Fruit fly (Drosophila melanogaster): ENCODE data around the gene Kif19A.

DNA sequence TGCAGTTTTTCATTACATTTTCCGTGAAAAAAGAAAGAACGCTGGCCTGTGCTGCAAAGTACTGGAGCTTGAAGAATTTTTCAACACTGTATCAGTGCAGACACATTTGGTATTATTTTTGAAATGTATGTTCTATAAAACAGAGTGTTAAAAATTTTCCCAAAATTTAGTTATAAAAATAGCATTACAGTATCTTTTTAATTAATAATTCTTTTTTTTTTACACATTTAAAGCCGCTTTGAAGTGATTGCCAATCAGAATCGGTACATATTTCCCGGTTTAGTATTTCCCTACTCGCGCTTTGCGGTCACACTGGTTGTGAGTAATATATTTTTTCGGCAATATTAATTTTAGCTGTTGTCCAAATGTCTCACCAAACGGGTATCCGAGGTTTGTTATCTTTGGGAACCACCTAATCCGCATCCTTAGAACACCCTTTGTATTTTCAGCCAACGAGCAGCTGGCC lies 4.1 kb upstream of the Kif19A start, which contains the start of the genes Abi and twf:
- TF ChIP-seq Abd-B (GFP tag; optimal IDR thresholded peaks at IDR 0.05): no peak
- TF ChIP-seq h (GFP tag; optimal IDR thresholded peaks at IDR 0.05): peak; percentile 80
- peak; percentile 63 for TF ChIP-seq br (GFP tag; optimal IDR thresholded peaks at IDR 0.05)
- peak; percentile 84 for TF ChIP-seq Myc (optimal IDR thresholded peaks at IDR 0.05)
- peak; percentile 21 for TF ChIP-seq CG32264 (GFP tag; optimal IDR thresholded peaks at IDR 0.05)
- TF ChIP-seq lola (GFP tag; optimal IDR thresholded peaks at IDR 0.05): no peak
- TF ChIP-seq Hr78 (GFP tag; optimal IDR thresholded peaks at IDR 0.05): no peak
- no peak for TF ChIP-seq Rel (GFP tag; optimal IDR thresholded peaks at IDR 0.05)
- TF ChIP-seq Rel (tag; optimal IDR thresholded peaks at IDR 0.05): peak; percentile 92
- TF ChIP-seq rgr (GFP tag; optimal IDR thresholded peaks at IDR 0.05): peak; percentile 78

Measured in whole organism, wandering third instar larva.